Worm (Caenorhabditis elegans) whole organism, L4/young adult: ENCODE results near the gene Y54G2A.28.
A peak's percentile ranks its signal among the peaks of the same experiment; 100 is the strongest.

Source experiments
- W03F9.2 ChIP-seq: fragments of 150-350 bp; optimal IDR thresholded peaks from 2 replicates; lab custom pipeline; 2014; ENCODE audit warnings: missing biosample characterization, missing genetic modification characterization
- dao-5 ChIP-seq: sonication (generic microtip); optimal IDR thresholded peaks from 2 replicates; lab custom pipeline; 2016; ENCODE audit warnings: missing genotype, missing genetic modification characterization, moderate library complexity, missing compliant biosample characterization
- him-1 ChIP-seq: sonication (generic microtip); optimal IDR thresholded peaks from 2 replicates; lab custom pipeline; 2016; ENCODE audit warnings: missing genotype, missing genetic modification reagents, missing genetic modification characterization, missing compliant biosample characterization

Y54G2A.28 gene

ce11 chrIV:3025874-3026609 lies 13.8 kb upstream of the Y54G2A.28 start:
- TF ChIP-seq him-1 (tag; lab: Kevin White, UChicago) (no peak), W03F9.2 (tag; lab: Kevin White, UChicago) (no peak), dao-5 (tag; lab: Kevin White, UChicago) (no peak)

DNA sequence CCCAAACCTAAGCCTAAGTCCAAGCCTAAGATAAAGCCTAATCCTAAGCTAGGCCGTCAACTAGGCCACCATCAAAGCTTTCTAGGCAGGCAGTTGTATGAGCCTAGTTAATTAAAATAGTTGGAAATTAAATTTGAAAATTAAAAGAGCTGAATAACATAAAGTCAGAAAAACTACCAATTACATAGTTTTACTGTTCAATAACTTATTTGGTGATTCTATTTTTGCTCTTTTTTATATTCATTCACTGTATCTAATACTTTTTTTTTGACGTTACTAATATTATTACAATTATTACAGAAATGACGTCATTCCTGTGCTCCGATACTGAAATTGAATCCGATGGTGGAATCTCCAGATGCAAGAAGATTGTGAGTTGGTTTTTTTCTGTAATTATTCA lies 7.2 kb upstream of the Y54G2A.28 start, which contains the start of gene lin-22:
lin-22 (plus strand) TSS at position 301 of the 400 bp plus-strand sequence.
- no peak for TF ChIP-seq him-1 (tag; lab: Kevin White, UChicago)
- no peak for TF ChIP-seq dao-5 (tag; lab: Kevin White, UChicago)
- no peak for TF ChIP-seq W03F9.2 (tag; lab: Kevin White, UChicago)

- TF ChIP-seq dao-5 (tag; lab: Kevin White, UChicago): no peak
These were observed 6.4 kb upstream of the Y54G2A.28 start for ce11 chrIV:3018588-3018987.

DNA sequence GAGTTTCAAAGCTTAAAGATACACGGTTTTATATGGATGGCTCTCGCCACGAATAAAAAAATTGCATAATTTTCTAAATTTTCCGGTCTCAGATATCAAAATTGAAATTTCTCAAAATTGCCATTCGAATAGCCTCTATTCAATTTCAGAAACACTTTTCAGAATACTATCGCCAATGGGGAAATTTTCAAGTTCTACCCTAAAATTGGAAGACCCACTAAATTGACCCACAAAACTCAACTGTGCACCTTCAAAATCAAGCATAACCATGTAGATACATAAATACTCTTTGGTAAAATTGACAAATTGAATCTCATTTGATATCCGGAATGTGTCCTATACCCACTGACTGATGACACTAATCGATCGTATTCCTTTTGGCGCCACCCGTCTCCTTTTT lies 4.0 kb upstream of the Y54G2A.28 start:
- TF ChIP-seq W03F9.2 (tag; lab: Kevin White, UChicago) (no peak), him-1 (tag; lab: Kevin White, UChicago) (no peak), dao-5 (tag; lab: Kevin White, UChicago) (no peak)

DNA sequence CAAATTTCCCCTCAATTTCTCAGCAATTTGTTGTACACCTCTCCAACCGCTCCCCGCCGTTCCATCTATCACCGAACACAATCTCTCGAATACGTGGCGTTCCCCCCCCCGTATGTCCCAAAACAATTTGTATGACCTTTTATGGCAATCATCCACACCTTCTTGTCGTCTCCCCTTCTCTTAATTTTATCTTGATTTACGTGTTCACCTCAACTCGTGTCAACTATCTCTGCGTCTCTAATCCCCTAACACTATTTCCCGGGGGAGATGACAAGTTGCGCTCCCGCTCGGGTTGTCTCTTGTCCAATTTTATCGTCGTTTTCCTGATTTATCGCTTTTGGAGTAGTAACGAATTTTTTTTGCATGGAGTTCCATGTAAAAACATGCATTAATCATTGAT lies 2.4 kb upstream of the Y54G2A.28 start:
- no peak for TF ChIP-seq dao-5 (tag; lab: Kevin White, UChicago)
- TF ChIP-seq W03F9.2 (tag; lab: Kevin White, UChicago): no peak
- no peak for TF ChIP-seq him-1 (tag; lab: Kevin White, UChicago)

DNA sequence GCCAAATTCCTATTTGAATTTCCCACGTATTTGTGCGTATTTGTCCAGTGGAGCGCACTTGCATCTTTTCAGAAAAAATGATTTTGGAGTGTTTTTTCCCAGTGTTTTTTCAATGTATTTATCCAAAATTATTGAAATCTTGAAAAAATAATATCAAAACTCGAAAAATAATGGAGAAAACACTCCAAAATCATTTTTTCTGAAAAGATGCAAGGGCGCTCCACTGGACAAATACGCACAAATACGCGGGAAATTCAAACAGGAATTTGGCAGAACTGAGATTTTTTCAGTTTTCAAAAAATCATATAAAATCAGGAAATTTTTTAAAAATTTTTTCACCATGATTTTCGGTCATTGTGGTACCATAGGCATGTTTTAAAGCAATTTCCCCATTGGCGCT lies 574 bp downstream of the Y54G2A.28 start:
- TF ChIP-seq W03F9.2 (tag; lab: Kevin White, UChicago) (no peak), him-1 (tag; lab: Kevin White, UChicago) (no peak), dao-5 (tag; lab: Kevin White, UChicago) (no peak)

ce11 chrIV:3008828-3009227 lies 3.4 kb downstream of the Y54G2A.28 start, which contains the start of gene Y54G2A.73:
Gene Y54G2A.73, minus strand, starts transcription at chrIV:3008892.
- TF ChIP-seq him-1 (tag; lab: Kevin White, UChicago) (no peak), W03F9.2 (tag; lab: Kevin White, UChicago) (no peak), dao-5 (tag; lab: Kevin White, UChicago) (no peak)

- TF ChIP-seq him-1 (tag; lab: Kevin White, UChicago): no peak
- no peak for TF ChIP-seq W03F9.2 (tag; lab: Kevin White, UChicago)
- TF ChIP-seq dao-5 (tag; lab: Kevin White, UChicago): no peak
These were observed 9.4 kb downstream of the Y54G2A.28 start for ce11 chrIV:3002807-3003206.

DNA sequence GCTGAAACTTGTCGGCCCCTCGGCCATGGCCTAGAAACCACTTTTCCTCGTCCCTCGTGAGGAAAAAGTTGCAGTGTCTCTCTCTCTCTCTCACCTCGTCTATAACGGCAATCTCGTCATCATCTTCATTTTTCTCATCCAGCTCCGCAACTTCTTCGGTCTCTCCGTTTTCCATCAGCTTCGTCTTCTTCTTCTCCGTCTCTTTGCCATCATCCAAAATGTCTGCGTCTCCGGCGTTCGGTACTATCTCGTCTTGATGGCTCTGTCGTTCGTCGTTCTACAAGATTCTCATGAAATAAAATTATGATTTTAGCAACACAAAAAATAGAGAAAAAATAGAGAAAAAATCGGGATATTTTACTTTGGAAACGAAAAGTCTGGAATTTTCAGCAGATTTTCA lies 10.7 kb downstream of the Y54G2A.28 start:
- TF ChIP-seq dao-5 (tag; lab: Kevin White, UChicago) (no peak), him-1 (tag; lab: Kevin White, UChicago) (no peak), W03F9.2 (tag; lab: Kevin White, UChicago) (no peak)

- TF ChIP-seq dao-5 (tag; lab: Kevin White, UChicago) (no peak), him-1 (tag; lab: Kevin White, UChicago) (peak; percentile 77)
These were observed 13.5 kb downstream of the Y54G2A.28 start for ce11 chrIV:2998597-2999161.

ce11 chrIV:2997302-2997701 lies 14.9 kb downstream of the Y54G2A.28 start:
- TF ChIP-seq him-1 (tag; lab: Kevin White, UChicago) (no peak), W03F9.2 (tag; lab: Kevin White, UChicago) (no peak), dao-5 (tag; lab: Kevin White, UChicago) (no peak)

DNA sequence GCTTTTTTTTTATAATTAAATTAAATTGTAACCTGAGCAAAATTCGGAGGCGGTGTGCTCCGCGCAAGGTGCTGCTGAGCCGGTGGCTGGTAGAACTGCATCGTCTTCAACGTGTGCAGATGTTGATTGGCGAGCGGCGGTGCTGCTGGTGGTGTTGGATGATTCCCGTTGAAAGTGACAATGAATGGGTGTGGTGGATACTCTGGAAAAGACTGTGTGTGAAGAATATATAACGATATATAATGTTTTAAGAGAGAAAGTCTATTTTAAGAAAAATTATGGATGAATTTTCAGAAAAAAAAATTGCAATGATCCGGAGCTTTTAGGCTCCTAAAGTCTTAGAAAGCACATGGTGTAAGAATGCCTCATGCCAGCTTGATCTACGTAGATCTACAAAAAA lies 16.8 kb downstream of the Y54G2A.28 start, which contains the start of gene Y54G2A.26:
Y54G2A.26 (minus strand) TSS at position 101 of the 400 bp plus-strand sequence.
- TF ChIP-seq him-1 (tag; lab: Kevin White, UChicago): no peak
- no peak for TF ChIP-seq dao-5 (tag; lab: Kevin White, UChicago)
- no peak for TF ChIP-seq W03F9.2 (tag; lab: Kevin White, UChicago)

DNA sequence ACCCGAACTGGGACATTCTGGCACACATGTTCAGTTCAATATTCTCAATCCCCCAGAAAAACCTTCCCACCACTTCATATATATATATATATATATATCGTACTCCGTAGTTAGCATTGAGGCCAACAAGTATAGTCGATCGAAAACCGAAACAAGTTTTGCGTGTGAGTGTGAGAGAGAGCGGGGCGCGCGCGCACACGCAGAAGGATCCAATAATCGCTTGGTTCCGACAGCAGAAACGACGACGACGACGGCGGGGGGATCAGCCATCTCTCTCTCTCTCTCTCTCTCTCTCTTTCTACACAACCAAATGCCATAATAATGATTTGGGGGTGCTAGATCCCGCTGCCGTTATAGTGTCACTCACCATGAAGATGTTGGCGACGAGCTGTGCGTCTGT lies 17.3 kb downstream of the Y54G2A.28 start:
- TF ChIP-seq dao-5 (tag; lab: Kevin White, UChicago) (no peak), W03F9.2 (tag; lab: Kevin White, UChicago) (no peak), him-1 (tag; lab: Kevin White, UChicago) (no peak)
